Fruit fly (Drosophila melanogaster) whole organism, embryonic: ENCODE results near the gene mld.

Source experiments
- Atf-2 ChIP-seq: fragments of 200-800 bp; sonication (Bioruptor generic); optimal IDR thresholded peaks from 2 replicates; lab custom pipeline; 2016; ENCODE audit warnings: missing biosample characterization, missing genetic modification characterization
- CG10267 ChIP-seq: fragments of 200-800 bp; sonication (Bioruptor generic); optimal IDR thresholded peaks from 2 replicates; lab custom pipeline; 2018; ENCODE audit warnings: missing biosample characterization, mild to moderate bottlenecking, missing genetic modification characterization, moderate library complexity
- CG10366 ChIP-seq: fragments of 200-800 bp; sonication (Bioruptor generic); IDR thresholded peaks from 2 replicates; pipeline ENCODE4 v1.3.6; 2022; ENCODE audit warnings: missing biosample characterization, missing genetic modification characterization
- CG11456 ChIP-seq: fragments of 200-800 bp; sonication (Bioruptor generic); IDR thresholded peaks from 3 replicates; pipeline ENCODE4 v1.3.6; 2022; ENCODE audit warnings: missing biosample characterization, missing genetic modification characterization
- CG11504 ChIP-seq: fragments of 200-800 bp; sonication (Bioruptor generic); optimal IDR thresholded peaks from 3 replicates; lab custom pipeline; 2019; ENCODE audit warnings: missing biosample characterization, mild to moderate bottlenecking, missing genetic modification characterization, moderate library complexity
- CG11696 ChIP-seq: fragments of 200-800 bp; sonication (Bioruptor generic); IDR thresholded peaks from 2 replicates; pipeline ENCODE4 v1.3.6; 2022; ENCODE audit warnings: missing biosample characterization, missing genetic modification characterization
- CG1233 ChIP-seq: fragments of 200-800 bp; sonication (Bioruptor generic); optimal IDR thresholded peaks from 4 replicates; lab custom pipeline; 2018; ENCODE audit warnings: missing biosample characterization, mild to moderate bottlenecking, missing genetic modification characterization
- CG14667 ChIP-seq: fragments of 200-800 bp; sonication (Bioruptor generic); IDR thresholded peaks from 2 replicates; pipeline ENCODE4 v1.3.6; 2022; ENCODE audit warnings: missing biosample characterization, missing genetic modification characterization
- CG16815 ChIP-seq: fragments of 200-800 bp; sonication (Bioruptor generic); optimal IDR thresholded peaks from 3 replicates; lab custom pipeline; 2017; ENCODE audit warnings: missing biosample characterization, mild to moderate bottlenecking, missing genetic modification characterization
- CG17328 ChIP-seq: fragments of 200-800 bp; sonication (Bioruptor generic); IDR thresholded peaks from 2 replicates; pipeline ENCODE4 v1.3.6; 2022; ENCODE audit warnings: missing biosample characterization, missing genetic modification characterization
- CG18599 ChIP-seq: fragments of 200-800 bp; sonication (Bioruptor generic); optimal IDR thresholded peaks from 3 replicates; lab custom pipeline; 2017; ENCODE audit warnings: missing biosample characterization, missing genetic modification characterization, mild to moderate bottlenecking, moderate library complexity, missing genetic modification reagents
- CG2116 ChIP-seq: fragments of 200-800 bp; sonication (Bioruptor generic); optimal IDR thresholded peaks from 3 replicates; lab custom pipeline; 2018; ENCODE audit warnings: missing biosample characterization, mild to moderate bottlenecking, missing genetic modification characterization
- CG2678 ChIP-seq: fragments of 200-800 bp; sonication (Bioruptor generic); optimal IDR thresholded peaks from 3 replicates; lab custom pipeline; 2019; ENCODE audit warnings: missing biosample characterization, mild to moderate bottlenecking, missing genetic modification characterization, moderate library complexity
- CG34224 ChIP-seq: fragments of 200-800 bp; sonication (Bioruptor generic); IDR thresholded peaks from 3 replicates; pipeline ENCODE4 v1.3.6; 2022; ENCODE audit warnings: missing biosample characterization, missing genetic modification characterization; ENCODE audit not compliant: partially characterized antibody
- CG3847 ChIP-seq: fragments of 200-800 bp; sonication (Bioruptor generic); IDR thresholded peaks from 2 replicates; pipeline ENCODE4 v1.3.6; 2022; ENCODE audit warnings: missing biosample characterization, missing genetic modification characterization
- CG7271 ChIP-seq: fragments of 200-800 bp; sonication (Bioruptor generic); optimal IDR thresholded peaks from 2 replicates; lab custom pipeline; 2018; ENCODE audit warnings: missing biosample characterization, mild to moderate bottlenecking, missing genetic modification characterization, moderate library complexity
- CG7357 ChIP-seq: fragments of 200-800 bp; sonication (Bioruptor generic); IDR thresholded peaks from 3 replicates; pipeline ENCODE4 v1.3.6; 2022; ENCODE audit warnings: missing biosample characterization, missing genetic modification characterization
- CG8388 ChIP-seq: fragments of 200-800 bp; sonication (Bioruptor generic); optimal IDR thresholded peaks from 2 replicates; lab custom pipeline; 2019; ENCODE audit warnings: missing biosample characterization, mild to moderate bottlenecking, missing genetic modification characterization, moderate library complexity
- CTCF ChIP-seq: fragments of 200-800 bp; sonication (Bioruptor generic); optimal IDR thresholded peaks from 2 replicates; lab custom pipeline; 2017; ENCODE audit warnings: missing biosample characterization, mild to moderate bottlenecking, missing genetic modification characterization, moderate library complexity
- Dfd ChIP-seq, 2 experiments: fragments of >200 bp; optimal IDR thresholded peaks; 2 replicates each; lab custom pipeline; 2017; ENCODE audit warnings: missing biosample characterization in 2 of 2, missing genetic modification characterization in 2 of 2
- Drgx ChIP-seq: fragments of 200-800 bp; sonication (Bioruptor generic); IDR thresholded peaks from 2 replicates; pipeline ENCODE4 v1.3.6; 2022; ENCODE audit warnings: missing biosample characterization, missing genetic modification characterization
- H15 ChIP-seq: fragments of 200-800 bp; sonication (Bioruptor generic); IDR thresholded peaks from 3 replicates; pipeline ENCODE4 v1.3.6; 2022; ENCODE audit warnings: missing biosample characterization, missing genetic modification characterization
- HHEX ChIP-seq: fragments of 200-800 bp; sonication (Bioruptor generic); optimal IDR thresholded peaks from 3 replicates; lab custom pipeline; 2017; ENCODE audit warnings: missing biosample characterization, mild to moderate bottlenecking, missing genetic modification characterization, missing genetic modification reagents
- Hr39 ChIP-seq: fragments of >200 bp; optimal IDR thresholded peaks from 2 replicates; lab custom pipeline; 2017
- Lhr ChIP-seq: fragments of 200-800 bp; sonication (Bioruptor generic); optimal IDR thresholded peaks from 3 replicates; lab custom pipeline; 2017; ENCODE audit warnings: mild to moderate bottlenecking, missing biosample characterization, missing genetic modification reagents, missing genetic modification characterization
- PHDP ChIP-seq: fragments of 200-800 bp; sonication (Bioruptor generic); optimal IDR thresholded peaks from 3 replicates; lab custom pipeline; 2018; ENCODE audit warnings: missing biosample characterization, mild to moderate bottlenecking, missing genetic modification characterization, moderate library complexity
- Stat92E ChIP-seq, 3 experiments: fragments of >200 bp in 2 of 3; fragments of 200-800 bp in 1 of 3; sonication (Bioruptor generic) in 1 of 3; optimal IDR thresholded peaks; 2 replicates each; lab custom pipeline; 2017 to 2019; ENCODE audit warnings: missing biosample characterization in 3 of 3, missing genetic modification characterization in 3 of 3, mild to moderate bottlenecking in 1 of 3, moderate library complexity in 1 of 3
- Vsx1 ChIP-seq: fragments of 200-800 bp; sonication (Bioruptor generic); optimal IDR thresholded peaks from 2 replicates; lab custom pipeline; 2017; ENCODE audit warnings: missing biosample characterization, mild to moderate bottlenecking, missing genetic modification characterization, missing genetic modification reagents
- ac ChIP-seq: fragments of 200-800 bp; sonication (Bioruptor generic); optimal IDR thresholded peaks from 3 replicates; lab custom pipeline; 2017; ENCODE audit warnings: missing biosample characterization, mild to moderate bottlenecking, missing genetic modification characterization
- amos ChIP-seq: fragments of 200-800 bp; sonication (Bioruptor generic); IDR thresholded peaks from 2 replicates; pipeline ENCODE4 v1.3.6; 2022; ENCODE audit warnings: missing biosample characterization, missing genetic modification characterization; ENCODE audit not compliant: partially characterized antibody
- aop ChIP-seq: fragments of 200-800 bp; sonication (Bioruptor generic); IDR thresholded peaks from 2 replicates; pipeline ENCODE4 v1.3.6; 2022; ENCODE audit warnings: missing biosample characterization, missing genetic modification characterization
- bowl ChIP-seq: fragments of 200-800 bp; sonication (Bioruptor generic); IDR thresholded peaks from 2 replicates; pipeline ENCODE4 v1.3.6; 2022; ENCODE audit warnings: missing biosample characterization, missing genetic modification characterization
- cg ChIP-seq: fragments of 200-800 bp; sonication (Bioruptor generic); optimal IDR thresholded peaks from 3 replicates; lab custom pipeline; 2019; ENCODE audit warnings: missing biosample characterization, mild to moderate bottlenecking, missing genetic modification characterization, moderate library complexity
- danr ChIP-seq: fragments of 200-800 bp; sonication (Bioruptor generic); IDR thresholded peaks from 2 replicates; pipeline ENCODE4 v1.3.6; 2022; ENCODE audit warnings: missing biosample characterization, missing genetic modification characterization
- fu2 ChIP-seq: fragments of 200-800 bp; sonication (Bioruptor generic); optimal IDR thresholded peaks from 2 replicates; lab custom pipeline; 2016; ENCODE audit warnings: missing biosample characterization, missing genetic modification characterization
- gce ChIP-seq: fragments of 200-800 bp; sonication (Bioruptor generic); IDR thresholded peaks from 3 replicates; pipeline ENCODE4 v1.3.6; 2022; ENCODE audit warnings: missing biosample characterization, missing genetic modification characterization
- grau ChIP-seq: fragments of 200-800 bp; optimal IDR thresholded peaks from 3 replicates; lab custom pipeline; 2019; ENCODE audit warnings: missing biosample characterization, mild to moderate bottlenecking, missing genetic modification characterization, moderate library complexity
- gro ChIP-seq: fragments of 200-800 bp; sonication (Bioruptor generic); optimal IDR thresholded peaks from 2 replicates; lab custom pipeline; 2016; ENCODE audit warnings: missing biosample characterization, missing genetic modification characterization
- luna ChIP-seq: fragments of 200-800 bp; sonication (Bioruptor generic); optimal IDR thresholded peaks from 2 replicates; lab custom pipeline; 2016; ENCODE audit warnings: missing biosample characterization, missing genetic modification characterization
- mirr ChIP-seq: fragments of 200-800 bp; sonication (Bioruptor generic); optimal IDR thresholded peaks from 3 replicates; lab custom pipeline; 2018; ENCODE audit warnings: missing biosample characterization, mild to moderate bottlenecking, missing genetic modification characterization
- prd ChIP-seq, 3 experiments: fragments of >200 bp in 2 of 3; fragments of 200-800 bp in 1 of 3; sonication (Bioruptor generic) in 1 of 3; optimal IDR thresholded peaks in 2 of 3; IDR thresholded peaks in 1 of 3; 2 replicates in 2 of 3; 3 replicates in 1 of 3; pipeline versions ENCODE4 v1.3.6 to Lab custom; 2017 to 2022; ENCODE audit warnings: missing biosample characterization in 1 of 3, missing genetic modification characterization in 1 of 3
- pum ChIP-seq: fragments of 200-800 bp; sonication (Bioruptor generic); optimal IDR thresholded peaks from 2 replicates; lab custom pipeline; 2016; ENCODE audit warnings: missing biosample characterization, missing genetic modification characterization
- pzg ChIP-seq: fragments of 200-800 bp; sonication (Bioruptor generic); optimal IDR thresholded peaks from 3 replicates; lab custom pipeline; 2018; ENCODE audit warnings: missing biosample characterization, mild to moderate bottlenecking, missing genetic modification characterization, moderate library complexity
- rib ChIP-seq: fragments of 200-800 bp; sonication (Bioruptor generic); IDR thresholded peaks from 2 replicates; pipeline ENCODE4 v1.3.6; 2022; ENCODE audit warnings: missing biosample characterization, missing genetic modification characterization
- slbo ChIP-seq: fragments of 200-800 bp; sonication (Bioruptor generic); IDR thresholded peaks from 2 replicates; pipeline ENCODE4 v1.3.6; 2022; ENCODE audit warnings: missing biosample characterization, missing genetic modification characterization
- sr ChIP-seq: fragments of 200-800 bp; sonication (Bioruptor generic); IDR thresholded peaks from 3 replicates; pipeline ENCODE4 v1.3.6; 2022; ENCODE audit warnings: missing biosample characterization, missing genetic modification characterization
- ssp ChIP-seq: fragments of 200-800 bp; sonication (Bioruptor generic); IDR thresholded peaks from 2 replicates; pipeline ENCODE4 v1.3.6; 2022; ENCODE audit warnings: missing biosample characterization, missing genetic modification characterization
- stc ChIP-seq: fragments of 200-800 bp; sonication (Bioruptor generic); IDR thresholded peaks from 2 replicates; pipeline ENCODE4 v1.3.6; 2022; ENCODE audit warnings: missing biosample characterization, missing genetic modification characterization
- tx ChIP-seq: fragments of 200-800 bp; sonication (Bioruptor generic); optimal IDR thresholded peaks from 2 replicates; lab custom pipeline; 2016; ENCODE audit warnings: missing biosample characterization, missing genetic modification characterization
- vfl ChIP-seq: fragments of 200-800 bp; sonication (Bioruptor generic); optimal IDR thresholded peaks from 2 replicates; lab custom pipeline; 2016; ENCODE audit warnings: missing biosample characterization, missing genetic modification characterization
- zfh1 ChIP-seq: fragments of 200-800 bp; sonication (Bioruptor generic); IDR thresholded peaks from 3 replicates; pipeline ENCODE4 v1.3.6; 2022; ENCODE audit warnings: missing biosample characterization, missing genetic modification characterization

mld gene

DNA sequence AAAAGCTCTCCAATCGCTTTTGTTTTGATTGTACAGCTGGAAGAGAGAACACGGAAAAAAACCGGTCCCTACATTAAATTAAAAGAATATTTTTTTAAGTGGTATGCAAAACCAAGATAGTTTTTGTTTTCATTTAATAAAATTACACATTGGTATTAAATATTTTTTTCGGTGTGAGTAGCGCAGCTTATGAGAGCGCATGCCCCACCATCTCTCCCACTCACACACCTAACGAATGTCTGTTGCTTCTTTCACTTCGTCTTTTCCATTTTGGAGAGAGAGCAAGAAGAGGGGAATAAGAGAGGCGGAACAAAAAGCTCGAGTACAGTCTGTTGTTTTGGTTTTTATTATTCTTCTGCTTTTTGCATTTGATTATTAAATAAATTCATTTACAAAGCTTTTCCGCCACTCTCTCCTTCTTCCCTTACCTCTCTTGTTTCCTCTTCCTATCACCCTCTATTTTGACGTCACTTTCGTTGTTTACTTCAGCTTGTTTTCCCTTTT, 12.9 kb upstream of the mld start (continued):
- TF ChIP-seq CG34224 (0 out of 3 replicates have a peak, but pooled peaks have one; percentile 8), CG7271 (tag; lab: Kevin White, UChicago) (peak; percentile 68), fu2 (peak; percentile 93), Atf-2 (GFP tag; lab: Kevin White, UChicago) (peak; percentile 94), CG16815 (GFP tag; lab: Kevin White, UChicago) (peak; percentile 85), prd (optimal IDR thresholded peaks at IDR 0.05; lab: Kevin White, UChicago) (no peak), prd (GFP tag; IDR thresholded peaks at IDR 0.05; lab: Robert Waterston, UW) (peak; percentile 98), CG11456 (GFP tag; lab: Robert Waterston, UW) (peak; percentile 98), Lhr (GFP tag; lab: Kevin White, UChicago) (peak; percentile 86), gro (GFP tag; lab: Kevin White, UChicago) (peak; percentile 97), CG3847 (peak; percentile 98), grau (peak; percentile 97), zfh1 (peak; percentile 99), amos (GFP tag; lab: Robert Waterston, UW) (no peak; the same call in 1 of the 2 replicates), CG2678 (tag; lab: Kevin White, UChicago) (peak; percentile 99), pum (peak; percentile 92), luna (peak; percentile 89), CG10267 (peak; percentile 92), CG11696 (GFP tag; lab: Robert Waterston, UW) (peak; percentile 93), ac (GFP tag; lab: Kevin White, UChicago) (peak; percentile 59), rib (GFP tag; lab: Robert Waterston, UW) (peak; percentile 99), H15 (GFP tag; lab: Robert Waterston, UW) (peak; percentile 98), vfl (peak; percentile 96), sr (GFP tag; lab: Robert Waterston, UW) (peak; percentile 96), HHEX (GFP tag; lab: Kevin White, UChicago) (peak; percentile 98), CG11504 (peak; percentile 96), Vsx1 (GFP tag; lab: Kevin White, UChicago) (peak; percentile 92), cg (GFP tag; lab: Kevin White, UChicago) (peak; percentile 67), CG2116 (GFP tag; lab: Kevin White, UChicago) (peak; percentile 86), stc (GFP tag; lab: Robert Waterston, UW) (peak; percentile 99), CG10366 (GFP tag; lab: Robert Waterston, UW) (peak; percentile 99), gce (GFP tag; lab: Robert Waterston, UW) (peak; percentile 99), aop (GFP tag; lab: Robert Waterston, UW) (peak; percentile 94), slbo (GFP tag; lab: Robert Waterston, UW) (peak; percentile 99), CG7357 (peak; percentile 90), mirr (GFP tag; lab: Kevin White, UChicago) (peak; percentile 94), CG8388 (GFP tag; lab: Kevin White, UChicago) (peak; percentile 96), CG17328 (GFP tag; lab: Robert Waterston, UW) (peak; percentile 99), Hr39 (lab: Kevin White, UChicago) (no peak), CG14667 (GFP tag; lab: Robert Waterston, UW) (peak; percentile 95), CG18599 (peak; percentile 99), PHDP (tag; lab: Kevin White, UChicago) (peak; percentile 99), Drgx (GFP tag; lab: Robert Waterston, UW) (peak; percentile 99), ssp (peak; percentile 91), CG1233 (GFP tag; lab: Kevin White, UChicago) (peak; percentile 95), tx (peak; percentile 94), Dfd (GFP tag; optimal IDR thresholded peaks at IDR 0.05; lab: Kevin White, UChicago) (no peak), bowl (GFP tag; lab: Robert Waterston, UW) (peak; percentile 98), CTCF (GFP tag; lab: Kevin White, UChicago) (peak; percentile 69), pzg (peak; percentile 26), danr (GFP tag; lab: Robert Waterston, UW) (peak; percentile 95), Stat92E (GFP tag; optimal IDR thresholded peaks at IDR 0.05; lab: Kevin White, UChicago) (peak in 1 of 3 experiments; percentile 82)
